Fruit fly (Drosophila melanogaster) whole organism, prepupa: Measurements from ENCODE around the gene CG14314.

ENCODE experiments used
- CG11902 ChIP-seq: fragments of 200-800 bp; sonication (Bioruptor generic); optimal IDR thresholded peaks from 3 replicates; lab custom pipeline; 2016; ENCODE audit warnings: missing biosample characterization, missing genetic modification characterization
- CG3032 ChIP-seq: fragments of 200-800 bp; optimal IDR thresholded peaks from 2 replicates; lab custom pipeline; 2019; ENCODE audit warnings: missing biosample characterization, mild to moderate bottlenecking, missing genetic modification characterization, moderate library complexity
- CG9139 ChIP-seq: fragments of 200-800 bp; sonication (Bioruptor generic); optimal IDR thresholded peaks from 3 replicates; lab custom pipeline; 2017; ENCODE audit warnings: missing biosample characterization, mild to moderate bottlenecking, missing genetic modification characterization
- Eip93F ChIP-seq: fragments of 200-800 bp; sonication (Bioruptor generic); optimal IDR thresholded peaks from 2 replicates; lab custom pipeline; 2016; ENCODE audit warnings: missing biosample characterization, mild to moderate bottlenecking, missing genetic modification characterization
- Hr38 ChIP-seq: sonication (Bioruptor generic); optimal IDR thresholded peaks from 2 replicates; lab custom pipeline; 2016; ENCODE audit warnings: missing biosample characterization, missing genetic modification characterization
- OdsH ChIP-seq: fragments of 200-800 bp; sonication (Bioruptor generic); optimal IDR thresholded peaks from 3 replicates; lab custom pipeline; 2016; ENCODE audit warnings: missing biosample characterization, missing genetic modification characterization
- Sox102F ChIP-seq: fragments of 200-800 bp; sonication (Bioruptor generic); optimal IDR thresholded peaks from 2 replicates; lab custom pipeline; 2016; ENCODE audit warnings: missing biosample characterization, mild to moderate bottlenecking, missing genetic modification characterization
- cyc ChIP-seq: fragments of 200-800 bp; sonication (Bioruptor generic); optimal IDR thresholded peaks from 3 replicates; lab custom pipeline; 2016; ENCODE audit warnings: missing biosample characterization, missing genetic modification characterization

DNA sequence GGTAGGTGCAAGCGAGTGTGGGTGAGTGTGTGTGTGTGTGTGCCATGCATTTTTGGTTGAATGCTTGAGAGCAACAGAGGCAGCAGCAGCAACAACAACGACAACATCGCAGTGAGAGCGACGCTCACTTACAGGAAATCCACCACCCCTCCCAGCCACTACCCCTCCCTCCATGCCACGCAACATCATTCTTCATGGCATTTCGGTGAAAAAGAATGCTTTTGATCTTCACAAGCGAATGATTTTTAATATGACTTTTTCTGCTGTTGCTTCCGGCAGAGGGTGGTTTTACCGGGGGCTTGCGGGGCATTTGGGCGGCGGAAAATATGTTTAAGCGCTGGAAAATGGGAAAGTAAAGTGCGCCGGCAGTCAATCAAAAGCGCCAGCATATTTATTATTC is 45.7 kb downstream of the CG14314 start:
- TF ChIP-seq OdsH (GFP tag; lab: Kevin White, UChicago) (no peak), CG9139 (no peak), Eip93F (GFP tag; lab: Kevin White, UChicago) (no peak), cyc (GFP tag; lab: Kevin White, UChicago) (no peak), Hr38 (GFP tag; lab: Kevin White, UChicago) (no peak), CG3032 (no peak), CG11902 (GFP tag; lab: Kevin White, UChicago) (no peak), Sox102F (no peak)
